Worm (Caenorhabditis elegans) whole organism, L4 larva: Measurements from ENCODE around the gene R11D1.7.

ENCODE experiments used
- F26F4.8 ChIP-seq: fragments of 200-800 bp; sonication (Bioruptor generic); conservative IDR thresholded peaks from 2 replicates; pipeline ENCODE4 v1.3.6; 2022; ENCODE audit warnings: missing genetic modification characterization, missing compliant biosample characterization
- F37D6.2 ChIP-seq: sonication (generic microtip); optimal IDR thresholded peaks from 2 replicates; lab custom pipeline; 2016; ENCODE audit warnings: mild to moderate bottlenecking, missing genetic modification characterization, missing compliant biosample characterization
- F44E2.7 ChIP-seq: fragments of 200-800 bp; sonication (Bioruptor generic); IDR thresholded peaks from 2 replicates; pipeline ENCODE4 v2.1.2; 2022; ENCODE audit warnings: missing genetic modification characterization, missing compliant biosample characterization
- F49E8.2 ChIP-seq: sonication (generic microtip); optimal IDR thresholded peaks from 2 replicates; lab custom pipeline; 2016; ENCODE audit warnings: missing compliant biosample characterization, mild to moderate bottlenecking, missing genetic modification characterization, borderline replicate concordance
- T20F7.1 ChIP-seq: fragments of 200-800 bp; sonication (Bioruptor generic); optimal IDR thresholded peaks from 2 replicates; lab custom pipeline; 2018; ENCODE audit warnings: mild to moderate bottlenecking, missing genetic modification characterization, missing compliant biosample characterization
- Y105C5A.15 ChIP-seq: fragments of 200-800 bp; sonication (Bioruptor generic); IDR thresholded peaks from 2 replicates; pipeline ENCODE4 v1.3.6; 2022; ENCODE audit warnings: missing genetic modification characterization, missing compliant biosample characterization
- aha-1 ChIP-seq: fragments of 150-350 bp; peaks from one replicate; lab custom pipeline; 2014; ENCODE audit warnings: missing biosample characterization, missing genetic modification characterization
- ama-1 ChIP-seq: fragments of 150-350 bp; optimal IDR thresholded peaks from 2 replicates; lab custom pipeline; 2014; ENCODE audit warnings: inconsistent platforms, mixed read lengths
- arid-1 ChIP-seq: fragments of 200-800 bp; sonication (Bioruptor generic); conservative IDR thresholded peaks from 2 replicates; pipeline ENCODE4 v1.3.6; 2022; ENCODE audit warnings: missing genetic modification reagents, missing genetic modification characterization, missing compliant biosample characterization
- ceh-20 ChIP-seq: fragments of 200-800 bp; sonication (Bioruptor generic); IDR thresholded peaks from 2 replicates; pipeline ENCODE4 v1.3.6; 2022; ENCODE audit warnings: missing genetic modification reagents, missing genetic modification characterization, missing compliant biosample characterization
- ceh-44 ChIP-seq: fragments of 200-800 bp; sonication (Bioruptor generic); IDR thresholded peaks from 2 replicates; pipeline ENCODE4 v1.3.6; 2022; ENCODE audit warnings: missing genetic modification reagents, missing genetic modification characterization, missing compliant biosample characterization
- ceh-62 ChIP-seq: sonication (generic microtip); optimal IDR thresholded peaks from 2 replicates; lab custom pipeline; 2017; ENCODE audit warnings: missing biosample characterization, missing genetic modification characterization
- ceh-82 ChIP-seq: sonication (generic microtip); optimal IDR thresholded peaks from 2 replicates; lab custom pipeline; 2017; ENCODE audit warnings: missing biosample characterization, missing genetic modification characterization
- ces-1 ChIP-seq: fragments of 150-350 bp; sonication (generic microtip); optimal IDR thresholded peaks from 4 replicates; lab custom pipeline; 2014; ENCODE audit warnings: missing biosample characterization, missing genetic modification reagents, missing genetic modification characterization
- ctbp-1 ChIP-seq: fragments of 200-800 bp; sonication (Bioruptor generic); IDR thresholded peaks from 2 replicates; pipeline ENCODE4 v1.3.6; 2022; ENCODE audit warnings: missing genetic modification reagents, missing genetic modification characterization, missing compliant biosample characterization
- daf-12 ChIP-seq: fragments of 150-350 bp; optimal IDR thresholded peaks from 2 replicates; lab custom pipeline; 2014; ENCODE audit warnings: missing biosample characterization, missing genetic modification reagents, missing genetic modification characterization
- daf-16 ChIP-seq, 3 experiments: sonication (generic microtip); optimal IDR thresholded peaks; 2 replicates each; lab custom pipeline; 2016 to 2017; ENCODE audit warnings: missing genetic modification characterization in 3 of 3, missing genetic modification reagents in 3 of 3, mild to moderate bottlenecking in 2 of 3, missing compliant biosample characterization in 2 of 3, missing biosample characterization in 1 of 3, moderate library complexity in 1 of 3
- daf-19 ChIP-seq: fragments of 200-800 bp; sonication (Bioruptor generic); conservative IDR thresholded peaks from 2 replicates; pipeline ENCODE4 v1.3.6; 2022; ENCODE audit warnings: missing genetic modification characterization, missing compliant biosample characterization
- dmd-6 ChIP-seq: fragments of 200-800 bp; sonication (Bioruptor generic); IDR thresholded peaks from 2 replicates; pipeline ENCODE4 v1.3.6; 2022; ENCODE audit warnings: missing genetic modification reagents, missing genetic modification characterization, missing compliant biosample characterization
- dpl-1 ChIP-seq: fragments of 150-350 bp; optimal IDR thresholded peaks from 2 replicates; lab custom pipeline; 2014; ENCODE audit warnings: missing biosample characterization, missing genetic modification reagents, missing genetic modification characterization
- dve-1 ChIP-seq: sonication (generic microtip); optimal IDR thresholded peaks from 2 replicates; lab custom pipeline; 2017; ENCODE audit warnings: antibody characterized with exemption, mild to moderate bottlenecking, missing genetic modification characterization, missing compliant biosample characterization; ENCODE audit not compliant: insufficient read depth
- hif-1 ChIP-seq, 2 experiments: sonication (generic microtip); optimal IDR thresholded peaks; 2 replicates each; lab custom pipeline; 2016 to 2017; ENCODE audit warnings: missing compliant biosample characterization in 2 of 2, missing genetic modification characterization in 2 of 2, missing genetic modification reagents in 2 of 2, missing genotype in 2 of 2, mild to moderate bottlenecking in 1 of 2
- hlh-30 ChIP-seq: sonication (generic microtip); optimal IDR thresholded peaks from 2 replicates; lab custom pipeline; 2017; ENCODE audit warnings: antibody characterized with exemption, mild to moderate bottlenecking, missing genetic modification characterization, missing compliant biosample characterization; ENCODE audit not compliant: insufficient read depth
- lin-15B ChIP-seq: fragments of 150-350 bp; sonication (generic microtip); optimal IDR thresholded peaks from 3 replicates; lab custom pipeline; 2014; ENCODE audit warnings: missing biosample characterization, missing genetic modification characterization
- lin-39 ChIP-seq: fragments of 150-350 bp; optimal IDR thresholded peaks from 2 replicates; lab custom pipeline; 2014; ENCODE audit warnings: missing biosample characterization, missing genetic modification reagents, missing genetic modification characterization
- lir-3 ChIP-seq: sonication (generic microtip); optimal IDR thresholded peaks from 2 replicates; lab custom pipeline; 2016; ENCODE audit warnings: mild to moderate bottlenecking, missing genetic modification characterization, missing compliant biosample characterization
- lsy-2 ChIP-seq, 2 experiments: fragments of 150-350 bp in 1 of 2; sonication (generic microtip) in 1 of 2; optimal IDR thresholded peaks; 2 replicates each; lab custom pipeline; 2014 to 2017; ENCODE audit warnings: missing biosample characterization in 2 of 2, missing genetic modification characterization in 2 of 2
- mdt-29 ChIP-seq: fragments of 200-800 bp; sonication (Bioruptor generic); IDR thresholded peaks from 2 replicates; pipeline ENCODE4 v1.3.6; 2022; ENCODE audit warnings: missing genetic modification reagents, missing genetic modification characterization, missing compliant biosample characterization
- nhr-11 ChIP-seq: fragments of 150-350 bp; optimal IDR thresholded peaks from 2 replicates; lab custom pipeline; 2014; ENCODE audit warnings: missing biosample characterization, missing genetic modification characterization
- nhr-237 ChIP-seq: sonication (generic microtip); optimal IDR thresholded peaks from 2 replicates; lab custom pipeline; 2017; ENCODE audit warnings: missing biosample characterization, missing genetic modification characterization
- nhr-25 ChIP-seq: sonication (generic microtip); optimal IDR thresholded peaks from 2 replicates; lab custom pipeline; 2017; ENCODE audit warnings: missing genetic modification characterization, mild to moderate bottlenecking, missing compliant biosample characterization, antibody characterized with exemption, moderate library complexity, borderline replicate concordance; ENCODE audit not compliant: insufficient read depth
- nhr-28 ChIP-seq: fragments of 150-350 bp; optimal IDR thresholded peaks from 2 replicates; lab custom pipeline; 2014; ENCODE audit warnings: missing biosample characterization, missing genetic modification characterization
- nhr-41 ChIP-seq: fragments of 200-800 bp; sonication (Bioruptor generic); IDR thresholded peaks from 2 replicates; pipeline ENCODE4 v1.3.6; 2022; ENCODE audit warnings: missing genetic modification reagents, missing genetic modification characterization, missing compliant biosample characterization
- nhr-48 ChIP-seq: sonication (generic microtip); optimal IDR thresholded peaks from 2 replicates; lab custom pipeline; 2016; ENCODE audit warnings: mild to moderate bottlenecking, missing genetic modification characterization, missing compliant biosample characterization
- sdz-12 ChIP-seq: fragments of 200-800 bp; sonication (Bioruptor generic); optimal IDR thresholded peaks from 2 replicates; lab custom pipeline; 2018; ENCODE audit warnings: mild to moderate bottlenecking, missing genetic modification characterization, missing compliant biosample characterization
- skn-1 ChIP-seq: fragments of 150-350 bp; optimal IDR thresholded peaks from 2 replicates; lab custom pipeline; 2014; ENCODE audit warnings: missing biosample characterization, missing genetic modification characterization
- snpc-1.2 ChIP-seq: fragments of 200-800 bp; sonication (Bioruptor generic); IDR thresholded peaks from 2 replicates; pipeline ENCODE4 v1.3.6; 2022; ENCODE audit warnings: missing genetic modification reagents, missing genetic modification characterization, missing compliant biosample characterization
- spr-1 ChIP-seq: sonication (generic microtip); optimal IDR thresholded peaks from 2 replicates; lab custom pipeline; 2016; ENCODE audit warnings: mild to moderate bottlenecking, missing genetic modification characterization, missing compliant biosample characterization
- spr-3 ChIP-seq: fragments of 200-800 bp; sonication (Bioruptor generic); optimal IDR thresholded peaks from 2 replicates; lab custom pipeline; 2018; ENCODE audit warnings: mild to moderate bottlenecking, missing genetic modification characterization, missing compliant biosample characterization
- tra-1 ChIP-seq: fragments of 200-800 bp; sonication (Bioruptor generic); IDR thresholded peaks from 2 replicates; pipeline ENCODE4 v1.3.6; 2022; ENCODE audit warnings: missing genetic modification reagents, missing genetic modification characterization, missing compliant biosample characterization
- unc-62 ChIP-seq, 3 experiments: fragments of 150-350 bp in 1 of 3; sonication (generic microtip); optimal IDR thresholded peaks in 2 of 3; peaks in 1 of 3; 1 replicate in 1 of 3; 2 replicates in 2 of 3; lab custom pipeline; 2014 to 2017; ENCODE audit warnings: missing biosample characterization in 3 of 3, missing genetic modification characterization in 3 of 3, missing genetic modification reagents in 3 of 3, missing genotype in 1 of 3
- vab-7 ChIP-seq: fragments of 200-800 bp; sonication (Bioruptor generic); IDR thresholded peaks from 2 replicates; pipeline ENCODE4 v1.3.6; 2022; ENCODE audit warnings: missing genetic modification reagents, missing genetic modification characterization, missing compliant biosample characterization
- zag-1 ChIP-seq: fragments of 150-350 bp; optimal IDR thresholded peaks from 2 replicates; lab custom pipeline; 2014; ENCODE audit warnings: missing biosample characterization, missing genetic modification characterization
- zfp-3 ChIP-seq: fragments of 200-800 bp; sonication (Bioruptor generic); conservative IDR thresholded peaks from 2 replicates; pipeline ENCODE4 v1.3.6; 2022; ENCODE audit warnings: missing genetic modification reagents, missing genetic modification characterization, missing compliant biosample characterization
- zip-11 ChIP-seq: fragments of 200-800 bp; sonication (Bioruptor generic); IDR thresholded peaks from 2 replicates; pipeline ENCODE4 v1.3.6; 2022; ENCODE audit warnings: missing genetic modification characterization, missing compliant biosample characterization
- zip-2 ChIP-seq: fragments of 150-350 bp; optimal IDR thresholded peaks from 2 replicates; lab custom pipeline; 2014; ENCODE audit warnings: missing biosample characterization, missing genetic modification characterization
- ztf-11 ChIP-seq: fragments of 150-350 bp; optimal IDR thresholded peaks from 2 replicates; lab custom pipeline; 2014; ENCODE audit warnings: missing biosample characterization, missing genetic modification characterization

Gene R11D1.7

DNA sequence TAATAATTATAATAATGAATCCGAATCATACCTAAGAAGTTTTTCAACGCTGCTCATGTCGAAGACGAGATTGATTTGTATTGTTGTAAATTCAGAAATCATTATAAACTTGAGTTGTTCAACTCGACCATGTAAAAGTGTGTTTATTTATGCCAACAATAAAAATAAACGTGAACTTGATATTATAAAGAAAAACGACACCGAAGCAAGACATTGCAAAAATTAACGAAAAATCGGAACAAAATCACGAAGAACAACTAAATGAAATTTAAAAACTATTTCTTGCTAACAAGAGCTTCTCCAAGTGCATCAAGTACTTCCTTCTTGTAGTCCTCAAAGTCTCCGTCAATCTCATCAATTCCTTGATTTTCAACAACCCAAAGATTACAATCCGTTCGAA is 41.1 kb downstream of the R11D1.7 start, which contains the start of gene F18E2.15:
F18E2.15 (minus strand) TSS at position 101 of the 400 bp plus-strand sequence.
- no peak for TF ChIP-seq Y105C5A.15 (GFP tag; lab: Robert Waterston, UW)
- TF ChIP-seq tra-1, result no peak
- no peak for TF ChIP-seq nhr-28 (tag; lab: Kevin White, UChicago)
- TF ChIP-seq ceh-82 (tag; lab: Kevin White, UChicago), result no peak
- no peak for TF ChIP-seq vab-7 (GFP tag; lab: Robert Waterston, UW)
- TF ChIP-seq ceh-44 (GFP tag; lab: Robert Waterston, UW), result no peak
- TF ChIP-seq zfp-3, result no peak
- no peak for TF ChIP-seq lin-39 (tag; lab: Kevin White, UChicago)
- no peak for TF ChIP-seq sdz-12 (GFP tag; lab: Kevin White, UChicago)
- no peak for TF ChIP-seq T20F7.1
- no peak for TF ChIP-seq nhr-11 (tag; lab: Kevin White, UChicago)
- no peak for TF ChIP-seq nhr-25 (tag; lab: Kevin White, UChicago)

DNA sequence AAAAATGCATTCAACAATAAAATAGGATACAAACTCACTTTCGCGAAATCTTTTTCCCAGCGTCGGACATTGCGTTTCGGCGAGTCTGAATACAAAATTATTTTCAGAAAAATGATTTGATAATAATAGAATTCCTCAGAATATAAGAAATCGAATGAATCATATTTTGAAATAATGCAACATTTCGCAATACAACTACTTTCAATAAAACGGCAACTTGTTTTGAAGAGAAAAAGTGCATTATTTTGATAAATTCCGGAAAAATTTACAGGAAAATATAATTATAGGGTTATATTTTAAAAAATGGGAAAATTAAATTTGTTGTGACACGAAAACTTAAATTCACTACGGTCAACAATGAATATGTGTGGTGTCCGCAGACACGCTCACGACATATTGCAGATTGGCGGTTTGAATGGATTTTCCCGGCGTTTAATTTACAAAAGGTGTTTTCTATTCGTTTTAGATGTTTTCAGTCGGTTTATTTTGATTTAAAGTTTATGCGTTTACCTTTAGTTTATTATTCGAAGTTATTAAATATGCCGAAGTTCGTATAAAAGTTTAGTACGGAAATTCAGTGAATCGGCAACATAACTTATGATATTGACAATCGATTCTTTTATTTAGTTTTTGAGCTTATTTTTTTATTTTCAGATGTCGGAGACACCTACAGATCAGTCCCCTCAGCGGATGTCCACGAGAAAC is 43.6 kb downstream of the R11D1.7 start, which contains the start of the genes abcf-1 and scc-3:
abcf-1 (minus strand) TSS at position 85 of the 705 bp plus-strand sequence.
scc-3 (plus strand) TSS at position 655 of the 705 bp plus-strand sequence.
- TF ChIP-seq F26F4.8 (GFP tag; lab: Robert Waterston, UW), result no peak
- TF ChIP-seq ctbp-1, result no peak
- TF ChIP-seq mdt-29, result no peak
- peak in 1 of 2 experiments; percentile 96 for TF ChIP-seq lsy-2 (tag; optimal IDR thresholded peaks at IDR 0.05; lab: Kevin White, UChicago)
- TF ChIP-seq spr-3, result no peak
- no peak for TF ChIP-seq vab-7 (GFP tag; lab: Robert Waterston, UW)
- no peak for TF ChIP-seq zip-11 (GFP tag; lab: Robert Waterston, UW)
- TF ChIP-seq zfp-3, result no peak
- TF ChIP-seq ceh-62 (tag; lab: Kevin White, UChicago), result no peak
- TF ChIP-seq zip-2 (tag; lab: Kevin White, UChicago), result peak; percentile 84
- no peak for TF ChIP-seq lir-3 (tag; lab: Kevin White, UChicago)
- TF ChIP-seq dmd-6 (GFP tag; lab: Robert Waterston, UW), result no peak
- no peak for TF ChIP-seq ama-1 (lab: Kevin White, UChicago)
- TF ChIP-seq F49E8.2 (tag; lab: Kevin White, UChicago), result no peak
- no peak for TF ChIP-seq ces-1
- TF ChIP-seq snpc-1.2 (GFP tag; lab: Robert Waterston, UW), result no peak
- no peak for TF ChIP-seq daf-16 (GFP tag; optimal IDR thresholded peaks at IDR 0.05; lab: Kevin White, UChicago)
- TF ChIP-seq daf-16 (tag; optimal IDR thresholded peaks at IDR 0.05; lab: Kevin White, UChicago), result peak; percentile 60
- peak; percentile 32 for TF ChIP-seq dpl-1
- no peak for TF ChIP-seq nhr-48
- peak; percentile 23 for TF ChIP-seq hlh-30 (tag; lab: Kevin White, UChicago)
- TF ChIP-seq lin-39 (tag; lab: Kevin White, UChicago), result no peak
- no peak for TF ChIP-seq daf-19 (GFP tag; lab: Robert Waterston, UW)
- TF ChIP-seq hif-1 (tag; optimal IDR thresholded peaks at IDR 0.05; lab: Kevin White, UChicago), result no peak
- TF ChIP-seq nhr-237 (tag; lab: Kevin White, UChicago), result no peak
- TF ChIP-seq aha-1 (tag; lab: Kevin White, UChicago), result no peak
- TF ChIP-seq zag-1 (tag; lab: Kevin White, UChicago), result no peak
- no peak for TF ChIP-seq dve-1 (tag; lab: Kevin White, UChicago)
- TF ChIP-seq F37D6.2 (tag; lab: Kevin White, UChicago), result no peak
- TF ChIP-seq nhr-41 (GFP tag; lab: Robert Waterston, UW), result no peak
- no peak for TF ChIP-seq ceh-20 (GFP tag; lab: Robert Waterston, UW)
- no peak for TF ChIP-seq unc-62 (GFP tag; optimal IDR thresholded peaks at IDR 0.05 in 1 of 2; lab: Kevin White, UChicago)
- no peak for TF ChIP-seq unc-62 (tag; optimal IDR thresholded peaks at IDR 0.05; lab: Kevin White, UChicago)
- TF ChIP-seq skn-1, result no peak
- peak; percentile 27 for TF ChIP-seq T20F7.1
- no peak for TF ChIP-seq arid-1
- no peak for TF ChIP-seq ztf-11
- no peak for TF ChIP-seq lin-15B (tag; lab: Kevin White, UChicago)
- no peak for TF ChIP-seq F44E2.7 (GFP tag; lab: Robert Waterston, UW)
- TF ChIP-seq daf-12 (tag; lab: Kevin White, UChicago), result no peak
- TF ChIP-seq spr-1, result no peak
